Fruit fly (Drosophila melanogaster) ovary, adult (tissue): ENCODE data around the gene Gdh.

Experiments
- CG17801 ChIP-seq: fragments of 200-800 bp; optimal IDR thresholded peaks from 2 replicates; lab custom pipeline; 2019; ENCODE audit warnings: missing biosample characterization, mild to moderate bottlenecking, missing genetic modification characterization, moderate library complexity; ENCODE audit not compliant: partially characterized antibody

Gene Gdh

DNA sequence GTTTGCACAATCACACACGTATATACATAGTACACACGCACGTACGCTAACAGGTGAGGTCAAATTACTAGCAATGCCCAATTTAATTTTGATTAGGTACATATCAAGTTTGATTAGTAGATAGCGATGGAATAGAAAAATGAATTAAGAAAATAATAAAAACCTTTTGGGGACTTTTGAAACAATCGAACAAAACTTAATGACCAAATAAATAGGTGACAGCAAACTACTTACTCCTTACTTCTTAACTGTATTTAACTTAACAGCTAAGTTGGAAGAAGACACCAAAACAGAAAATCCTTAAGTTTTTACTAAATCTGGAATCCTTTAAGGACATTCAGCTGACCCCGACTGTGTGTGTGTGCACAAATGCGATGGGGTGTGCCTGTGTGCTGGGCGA lies 40.9 kb downstream of the Gdh start:
- no peak for TF ChIP-seq CG17801 (GFP tag; lab: Kevin White, UChicago)

DNA sequence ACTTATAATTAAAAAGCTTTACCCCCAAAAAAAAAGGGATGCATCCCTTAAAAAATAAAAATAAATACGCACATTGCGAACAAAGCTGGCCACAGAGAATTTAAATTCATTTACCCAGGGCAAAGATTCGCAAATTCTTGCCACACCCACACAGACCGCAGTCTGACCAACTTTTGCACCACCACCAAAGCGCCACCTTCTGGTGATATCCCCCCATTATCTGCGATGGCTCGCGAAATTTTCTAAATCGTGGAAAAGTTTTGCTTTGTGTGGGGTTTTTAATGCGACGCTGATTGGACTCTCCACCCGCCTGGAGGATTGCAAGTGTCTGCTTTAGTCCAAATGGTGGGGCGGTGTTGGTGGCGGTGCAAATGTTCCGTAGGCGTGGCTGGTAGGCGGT lies 42.8 kb downstream of the Gdh start:
- TF ChIP-seq CG17801 (GFP tag; lab: Kevin White, UChicago): no peak

dm6 chr3R:23893460-23893859 lies 49.4 kb downstream of the Gdh start, which contains the start of gene tbrd-1:
TSS of gene tbrd-1 (minus strand) at chr3R:23893560.
- TF ChIP-seq CG17801 (GFP tag; lab: Kevin White, UChicago): no peak

DNA sequence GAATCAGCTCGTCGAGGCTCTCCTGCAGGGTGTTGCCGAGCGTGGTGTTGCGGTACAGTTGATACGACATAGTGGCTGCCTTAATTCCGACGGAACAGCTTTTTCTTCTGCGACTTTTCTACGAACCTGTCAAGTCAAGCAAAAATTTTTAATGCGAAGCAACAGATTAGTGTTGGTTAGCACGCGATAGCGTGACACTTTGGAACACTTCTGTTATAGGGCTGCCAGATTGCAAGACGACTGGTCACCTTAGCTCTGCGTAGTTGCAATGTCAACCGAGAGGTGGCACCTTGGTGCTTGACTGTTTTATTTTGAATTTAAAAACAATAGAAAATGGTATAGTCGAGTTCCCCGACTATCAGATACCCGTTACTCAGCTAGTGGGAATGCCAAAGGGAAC lies 52.0 kb downstream of the Gdh start, which contains the start of gene TfIIA-S:
TSS of gene TfIIA-S (minus strand) at position 175 of the 400 bp plus-strand sequence.
- TF ChIP-seq CG17801 (GFP tag; lab: Kevin White, UChicago): peak; percentile 75

DNA sequence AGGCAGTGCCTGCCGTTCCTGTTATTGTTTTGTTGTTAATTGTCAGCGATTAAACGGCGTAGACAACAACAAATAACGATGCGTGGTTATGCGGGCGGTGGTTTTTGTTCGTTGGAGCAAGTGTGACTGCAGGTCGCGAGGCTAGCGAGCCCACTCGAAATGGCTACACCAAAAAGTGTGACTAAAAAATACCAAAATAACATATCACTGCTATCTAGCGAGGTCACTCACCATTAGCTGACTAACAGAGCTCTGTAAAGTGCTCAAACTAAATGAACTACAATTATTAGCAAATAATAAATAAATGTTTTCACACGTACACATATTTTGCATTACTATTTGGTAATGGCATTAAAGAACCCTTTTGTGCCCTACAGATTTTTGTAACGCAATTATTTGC lies 53.0 kb downstream of the Gdh start, which contains the start of gene Pli:
TSS of gene Pli (minus strand) at position 131 of the 400 bp plus-strand sequence.
- TF ChIP-seq CG17801 (GFP tag; lab: Kevin White, UChicago): peak; percentile 75

DNA sequence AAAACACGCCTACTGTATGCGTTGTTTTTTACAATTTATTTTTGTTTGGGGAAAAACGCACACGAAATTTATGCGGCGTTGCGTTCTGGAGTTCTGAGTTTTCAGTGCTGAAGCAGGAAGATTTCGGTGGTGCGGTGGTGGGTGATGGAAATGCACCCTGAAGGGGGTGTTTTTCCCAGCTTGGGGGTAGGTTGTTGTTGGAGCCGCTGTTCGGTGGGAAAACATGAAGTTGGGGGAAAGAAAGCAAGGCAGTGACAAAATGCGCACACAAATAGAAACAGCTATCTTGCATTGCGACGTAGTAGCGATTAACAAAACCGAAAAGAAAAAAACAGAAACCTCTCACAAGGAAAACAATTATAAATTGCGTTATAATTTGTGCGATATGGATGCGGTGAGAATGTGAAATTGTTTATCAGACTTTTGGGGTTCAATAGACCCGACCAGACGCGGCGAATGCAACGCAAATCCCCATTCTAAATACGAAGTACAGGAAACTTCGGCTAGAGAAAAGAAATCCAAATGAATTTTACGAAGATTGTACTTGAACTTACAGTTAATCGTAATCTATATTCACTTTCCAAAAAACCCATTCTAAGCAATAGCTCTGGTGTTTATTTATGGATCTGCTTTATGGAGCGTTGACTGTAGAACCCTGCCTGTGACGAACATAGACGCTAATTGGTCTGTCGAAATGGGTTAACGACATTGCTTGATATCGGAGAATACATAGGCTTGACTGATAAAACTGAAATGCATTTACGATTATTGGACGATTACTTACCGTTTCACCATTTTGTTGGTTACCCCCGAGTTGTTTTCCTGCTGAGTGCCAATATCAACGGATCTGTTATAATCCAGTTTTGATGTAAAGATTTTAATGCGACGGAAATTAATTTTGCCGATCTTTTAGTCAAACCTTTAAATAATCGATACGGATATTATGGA lies 54.4 kb downstream of the Gdh start:
- peak; percentile 36 for TF ChIP-seq CG17801 (GFP tag; lab: Kevin White, UChicago)

DNA sequence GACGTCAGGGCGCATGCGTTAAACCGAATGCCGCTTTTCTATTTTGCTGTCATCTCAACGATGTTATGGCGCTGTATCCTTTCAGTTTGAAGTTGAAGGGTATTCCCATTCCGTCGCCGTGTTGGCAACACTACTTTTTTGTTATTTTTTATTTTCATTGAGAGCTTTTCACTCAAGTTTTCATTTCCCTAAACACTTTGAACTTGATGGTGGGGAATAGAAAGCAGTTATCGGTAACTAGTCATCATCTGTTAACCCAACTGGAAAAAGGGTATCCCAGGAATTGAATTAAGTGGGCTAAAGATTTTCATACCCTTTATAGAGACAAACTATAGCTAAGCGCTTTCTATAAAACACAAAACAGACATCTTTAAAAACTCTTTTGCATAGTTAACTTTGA lies 55.3 kb downstream of the Gdh start:
- TF ChIP-seq CG17801 (GFP tag; lab: Kevin White, UChicago): no peak

DNA sequence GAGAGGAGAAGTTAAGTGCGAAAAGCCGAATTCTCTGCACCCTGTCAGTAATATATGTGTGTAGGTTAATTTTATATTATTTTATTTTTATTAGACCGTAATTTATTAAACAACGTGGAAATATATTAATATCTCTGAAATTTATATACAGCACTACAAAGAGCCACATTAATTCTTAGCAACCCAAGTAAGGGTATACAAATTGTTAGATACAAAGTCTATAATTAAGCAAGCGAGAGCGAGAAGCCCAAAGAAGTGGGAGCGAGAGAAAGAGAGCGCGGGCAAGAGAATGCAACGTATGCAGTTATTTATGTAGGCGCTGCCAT lies 55.8 kb downstream of the Gdh start:
- peak; percentile 98 for TF ChIP-seq CG17801 (GFP tag; lab: Kevin White, UChicago)

dm6 chr3R:23886270-23887095 lies 56.4 kb downstream of the Gdh start:
- TF ChIP-seq CG17801 (GFP tag; lab: Kevin White, UChicago): peak; percentile 92
